Worm (Caenorhabditis elegans) whole organism, early embryonic: ENCODE data around the gene latd-1.

Experiments
- B0310.2 ChIP-seq: sonication (generic microtip); optimal IDR thresholded peaks from 2 replicates; lab custom pipeline; 2016; ENCODE audit warnings: mild to moderate bottlenecking, missing genetic modification characterization, missing compliant biosample characterization
- F13C5.2 ChIP-seq: sonication (generic microtip); optimal IDR thresholded peaks from 2 replicates; lab custom pipeline; 2017; ENCODE audit warnings: mild to moderate bottlenecking, missing genetic modification characterization, inconsistent platforms, missing compliant biosample characterization
- aly-1 ChIP-seq: sonication (generic microtip); optimal IDR thresholded peaks from 2 replicates; lab custom pipeline; 2016; ENCODE audit warnings: missing genetic modification characterization, missing compliant biosample characterization
- ama-1 ChIP-seq: fragments of 150-350 bp; optimal IDR thresholded peaks from 2 replicates; lab custom pipeline; 2014
- ceh-13 ChIP-seq: fragments of 200-800 bp; sonication (Bioruptor generic); optimal IDR thresholded peaks from 2 replicates; lab custom pipeline; 2018; ENCODE audit warnings: mild to moderate bottlenecking, missing genetic modification characterization, missing compliant biosample characterization
- ceh-36 ChIP-seq: sonication (generic microtip); optimal IDR thresholded peaks from 2 replicates; lab custom pipeline; 2016; ENCODE audit warnings: missing genetic modification characterization, inconsistent platforms, missing compliant biosample characterization
- flt-1 ChIP-seq: fragments of 200-800 bp; sonication (Bioruptor generic); IDR thresholded peaks from 2 replicates; pipeline ENCODE4 v1.3.6; 2022; ENCODE audit warnings: missing genetic modification characterization, missing compliant biosample characterization
- hmbx-1 ChIP-seq: sonication (generic microtip); optimal IDR thresholded peaks from 2 replicates; lab custom pipeline; 2016; ENCODE audit warnings: mild to moderate bottlenecking, missing genetic modification characterization, missing compliant biosample characterization
- hnd-1 ChIP-seq: sonication (generic microtip); optimal IDR thresholded peaks from 2 replicates; lab custom pipeline; 2016; ENCODE audit warnings: missing genetic modification characterization, missing compliant biosample characterization
- scrt-1 ChIP-seq: fragments of 200-800 bp; sonication (Bioruptor generic); IDR thresholded peaks from 2 replicates; pipeline ENCODE4 v1.3.6; 2022; ENCODE audit warnings: missing genetic modification characterization, missing compliant biosample characterization
- sea-1 ChIP-seq: fragments of 200-800 bp; sonication (Bioruptor generic); conservative IDR thresholded peaks from 2 replicates; pipeline ENCODE4 v1.3.6; 2022; ENCODE audit warnings: missing genetic modification characterization, missing compliant biosample characterization
- tbx-11 ChIP-seq: fragments of 200-800 bp; sonication (Bioruptor generic); IDR thresholded peaks from 2 replicates; pipeline ENCODE4 v1.3.6; 2022; ENCODE audit warnings: missing genetic modification characterization, missing compliant biosample characterization
- tra-4 ChIP-seq: sonication (generic microtip); optimal IDR thresholded peaks from 2 replicates; lab custom pipeline; 2017; ENCODE audit warnings: missing genetic modification characterization, missing compliant biosample characterization

- TF ChIP-seq aly-1 (tag; lab: Kevin White, UChicago): no peak
- no peak for TF ChIP-seq F13C5.2 (tag; lab: Kevin White, UChicago)
- TF ChIP-seq ceh-13 (GFP tag; lab: Kevin White, UChicago): no peak
- no peak for TF ChIP-seq ama-1
- no peak for TF ChIP-seq ceh-36 (tag; lab: Kevin White, UChicago)
- TF ChIP-seq B0310.2 (tag; lab: Kevin White, UChicago): no peak
- TF ChIP-seq tra-4: no peak
- TF ChIP-seq scrt-1 (GFP tag; lab: Robert Waterston, UW): no peak
- TF ChIP-seq hmbx-1 (tag; lab: Kevin White, UChicago): no peak
- TF ChIP-seq flt-1 (GFP tag; lab: Robert Waterston, UW): no peak
- TF ChIP-seq tbx-11: no peak
- no peak for TF ChIP-seq hnd-1
- TF ChIP-seq sea-1 (GFP tag; lab: Robert Waterston, UW): no peak
These were observed 30.3 kb downstream of the latd-1 start for ce11 chrX:7867307-7867706.
